Worm (Caenorhabditis elegans) whole organism, L3 larva: ENCODE data around the gene ZK285.2.

Source experiments
- fos-1 ChIP-seq: fragments of 150-350 bp; optimal IDR thresholded peaks from 2 replicates; lab custom pipeline; 2014; ENCODE audit warnings: missing biosample characterization, missing genetic modification characterization
- mdl-1 ChIP-seq: fragments of 150-350 bp; optimal IDR thresholded peaks from 2 replicates; lab custom pipeline; 2014; ENCODE audit warnings: missing biosample characterization, missing genetic modification characterization
- nhr-237 ChIP-seq: fragments of 150-350 bp; optimal IDR thresholded peaks from 2 replicates; lab custom pipeline; 2014; ENCODE audit warnings: missing biosample characterization, missing genetic modification characterization
- nhr-67 ChIP-seq: fragments of 150-350 bp; optimal IDR thresholded peaks from 2 replicates; lab custom pipeline; 2014; ENCODE audit warnings: missing biosample characterization, missing genetic modification characterization
- sea-2 ChIP-seq: fragments of 150-350 bp; sonication (generic microtip); optimal IDR thresholded peaks from 4 replicates; lab custom pipeline; 2014; ENCODE audit warnings: missing biosample characterization, missing genetic modification reagents, missing genetic modification characterization
- unc-39 ChIP-seq: sonication (generic microtip); optimal IDR thresholded peaks from 4 replicates; lab custom pipeline; 2017; ENCODE audit warnings: missing biosample characterization, missing genetic modification characterization

ce11 chrV:16058872-16059271 is 12.2 kb downstream of the ZK285.2 start, which contains the start of gene F14H3.6:
- TF ChIP-seq nhr-67 (tag; lab: Kevin White, UChicago) (no peak), mdl-1 (tag; lab: Kevin White, UChicago) (no peak), fos-1 (tag; lab: Kevin White, UChicago) (no peak), unc-39 (no peak), nhr-237 (no peak), sea-2 (GFP tag; lab: Kevin White, UChicago) (no peak)
